Worm (Caenorhabditis elegans) whole organism, L4 larva: Measurements from ENCODE around the gene Y51H4A.937.

Experiments used
- T26A8.4 ChIP-seq: fragments of 200-800 bp; sonication (Bioruptor generic); IDR thresholded peaks from 2 replicates; pipeline ENCODE4 v1.3.6; 2022; ENCODE audit warnings: missing genetic modification characterization, missing compliant biosample characterization
- arid-1 ChIP-seq: fragments of 200-800 bp; sonication (Bioruptor generic); conservative IDR thresholded peaks from 2 replicates; pipeline ENCODE4 v1.3.6; 2022; ENCODE audit warnings: missing genetic modification reagents, missing genetic modification characterization, missing compliant biosample characterization
- attf-4 ChIP-seq: sonication (generic microtip); optimal IDR thresholded peaks from 3 replicates; lab custom pipeline; 2017; ENCODE audit warnings: missing biosample characterization, missing genetic modification characterization
- ces-1 ChIP-seq: fragments of 150-350 bp; sonication (generic microtip); optimal IDR thresholded peaks from 4 replicates; lab custom pipeline; 2014; ENCODE audit warnings: missing biosample characterization, missing genetic modification reagents, missing genetic modification characterization
- dpl-1 ChIP-seq: fragments of 150-350 bp; optimal IDR thresholded peaks from 2 replicates; lab custom pipeline; 2014; ENCODE audit warnings: missing biosample characterization, missing genetic modification reagents, missing genetic modification characterization
- dve-1 ChIP-seq: sonication (generic microtip); optimal IDR thresholded peaks from 2 replicates; lab custom pipeline; 2017; ENCODE audit warnings: antibody characterized with exemption, mild to moderate bottlenecking, missing genetic modification characterization, missing compliant biosample characterization; ENCODE audit not compliant: insufficient read depth
- fkh-10 ChIP-seq: fragments of 150-350 bp; optimal IDR thresholded peaks from 2 replicates; lab custom pipeline; 2014; ENCODE audit warnings: missing biosample characterization, missing genetic modification reagents, missing genetic modification characterization
- mep-1 ChIP-seq: fragments of 150-350 bp; sonication (generic microtip); optimal IDR thresholded peaks from 3 replicates; lab custom pipeline; 2014; ENCODE audit warnings: missing biosample characterization, missing genetic modification characterization
- nhr-11 ChIP-seq: fragments of 150-350 bp; optimal IDR thresholded peaks from 2 replicates; lab custom pipeline; 2014; ENCODE audit warnings: missing biosample characterization, missing genetic modification characterization
- snpc-4 ChIP-seq: fragments of 150-350 bp; optimal IDR thresholded peaks from 2 replicates; lab custom pipeline; 2014; ENCODE audit warnings: missing biosample characterization, missing genetic modification characterization

DNA sequence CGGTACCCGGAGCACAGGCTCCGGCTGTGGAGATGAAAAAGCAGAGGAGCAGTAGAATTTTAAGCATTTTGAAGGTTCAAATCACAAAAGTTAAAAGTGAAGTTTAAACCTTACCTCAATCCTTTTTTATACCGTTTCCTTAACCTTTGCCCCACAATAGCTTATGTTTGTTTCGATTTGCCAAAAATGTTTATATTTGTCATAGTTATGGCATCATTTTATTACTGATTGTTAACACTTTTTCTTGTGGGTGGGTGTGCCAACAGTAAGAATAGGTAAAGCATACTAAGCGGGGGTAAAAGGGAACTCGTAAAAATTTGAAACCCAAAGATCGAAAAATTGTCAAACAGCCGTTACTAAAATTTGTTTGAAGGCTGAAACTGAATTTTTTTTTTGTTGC is 50.0 kb downstream of the Y51H4A.937 start, which contains the start of gene Y51H4A.8:
- TF ChIP-seq fkh-10 (GFP tag; lab: Kevin White, UChicago) (no peak), T26A8.4 (GFP tag; lab: Robert Waterston, UW) (no peak), dpl-1 (GFP tag; lab: Kevin White, UChicago) (no peak), ces-1 (GFP tag; lab: Kevin White, UChicago) (no peak), arid-1 (no peak), nhr-11 (no peak), snpc-4 (tag; lab: Kevin White, UChicago) (no peak), dve-1 (tag; lab: Kevin White, UChicago) (no peak), mep-1 (tag; lab: Kevin White, UChicago) (no peak), attf-4 (tag; lab: Kevin White, UChicago) (no peak)
